Worm (Caenorhabditis elegans): ENCODE results near the gene arrd-17.

DNA sequence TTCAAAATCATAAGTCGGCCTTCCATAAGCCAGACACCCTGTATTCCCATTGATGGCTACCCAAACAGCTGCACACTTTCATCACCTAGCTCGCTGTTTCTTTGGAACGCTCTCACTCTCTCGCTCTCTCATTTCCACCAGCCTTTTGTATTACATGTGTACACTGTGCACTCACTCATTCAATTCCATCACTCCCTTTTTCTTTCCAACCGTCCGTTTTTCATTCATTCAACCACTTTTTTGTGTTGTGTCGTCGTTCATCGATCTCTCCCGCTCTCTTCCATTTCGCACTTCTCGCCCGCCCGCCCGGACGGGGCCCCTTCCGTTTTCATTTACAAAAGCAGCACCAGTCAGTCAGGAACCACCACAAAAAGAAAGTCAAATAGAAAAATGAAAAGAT lies 27.4 kb upstream of the arrd-17 start:
- peak; percentile 80 for TF ChIP-seq pha-4 (tag; optimal IDR thresholded peaks at IDR 0.05)
- TF ChIP-seq unc-62 (GFP tag; optimal IDR thresholded peaks at IDR 0.05): no peak

Data from whole organism, L3 larva.